Worm (Caenorhabditis elegans) whole organism, L2 larva: ENCODE measurements around the gene W09D10.4.
A peak's percentile ranks its signal among the peaks of the same experiment; 100 is the strongest.

Experiments used
- C34F6.9 ChIP-seq: fragments of 150-350 bp; optimal IDR thresholded peaks from 2 replicates; lab custom pipeline; 2014; ENCODE audit warnings: missing biosample characterization, missing genetic modification characterization
- F13H6.1 ChIP-seq: sonication (generic microtip); optimal IDR thresholded peaks from 2 replicates; lab custom pipeline; 2016; ENCODE audit warnings: missing genetic modification characterization, missing compliant biosample characterization
- R02D3.7 ChIP-seq: fragments of 150-350 bp; optimal IDR thresholded peaks from 2 replicates; lab custom pipeline; 2014; ENCODE audit warnings: missing biosample characterization, missing genetic modification characterization
- Y55F3AM.14 ChIP-seq: fragments of 200-800 bp; sonication (Bioruptor generic); optimal IDR thresholded peaks from 2 replicates; lab custom pipeline; 2018; ENCODE audit warnings: mild to moderate bottlenecking, missing genetic modification characterization, missing compliant biosample characterization
- ZK546.5 ChIP-seq: sonication (generic microtip); optimal IDR thresholded peaks from 2 replicates; lab custom pipeline; 2017; ENCODE audit warnings: missing biosample characterization, missing genetic modification characterization
- alr-1 ChIP-seq: fragments of 150-350 bp; optimal IDR thresholded peaks from 2 replicates; lab custom pipeline; 2014; ENCODE audit warnings: missing biosample characterization, missing genetic modification characterization
- aly-2 ChIP-seq: fragments of 150-350 bp; optimal IDR thresholded peaks from 2 replicates; lab custom pipeline; 2014; ENCODE audit warnings: missing biosample characterization, missing genetic modification characterization
- ama-1 ChIP-seq: fragments of 150-350 bp; optimal IDR thresholded peaks from 2 replicates; lab custom pipeline; 2018; ENCODE audit warnings: inconsistent platforms
- blmp-1 ChIP-seq: sonication (generic microtip); optimal IDR thresholded peaks from 2 replicates; lab custom pipeline; 2017; ENCODE audit warnings: missing genetic modification characterization, mild to moderate bottlenecking, missing compliant biosample characterization, antibody characterized with exemption, moderate library complexity; ENCODE audit not compliant: insufficient read depth
- ceh-16 ChIP-seq: fragments of 150-350 bp; optimal IDR thresholded peaks from 2 replicates; lab custom pipeline; 2014; ENCODE audit warnings: missing biosample characterization, missing genetic modification characterization
- ceh-82 ChIP-seq: fragments of 150-350 bp; optimal IDR thresholded peaks from 2 replicates; lab custom pipeline; 2014; ENCODE audit warnings: missing biosample characterization, missing genetic modification characterization
- crh-2 ChIP-seq: sonication (generic microtip); optimal IDR thresholded peaks from 2 replicates; lab custom pipeline; 2017; ENCODE audit warnings: missing biosample characterization, missing genetic modification characterization
- dmd-4 ChIP-seq: sonication (generic microtip); optimal IDR thresholded peaks from 2 replicates; lab custom pipeline; 2017; ENCODE audit warnings: missing biosample characterization, missing genetic modification characterization
- egl-27 ChIP-seq: sonication (generic microtip); optimal IDR thresholded peaks from 3 replicates; lab custom pipeline; 2017; ENCODE audit warnings: missing biosample characterization, missing genetic modification reagents, missing genetic modification characterization
- elt-1 ChIP-seq: fragments of 150-350 bp; optimal IDR thresholded peaks from 2 replicates; lab custom pipeline; 2014; ENCODE audit warnings: missing biosample characterization, missing genetic modification characterization
- elt-3 ChIP-seq: sonication (generic microtip); optimal IDR thresholded peaks from 2 replicates; lab custom pipeline; 2017; ENCODE audit warnings: missing biosample characterization, missing genetic modification characterization
- fos-1 ChIP-seq: fragments of 150-350 bp; optimal IDR thresholded peaks from 2 replicates; lab custom pipeline; 2014; ENCODE audit warnings: missing biosample characterization, missing genetic modification characterization
- gmeb-1 ChIP-seq: fragments of 150-350 bp; optimal IDR thresholded peaks from 2 replicates; lab custom pipeline; 2014; ENCODE audit warnings: missing biosample characterization, missing genetic modification characterization
- lin-11 ChIP-seq: fragments of 150-350 bp; sonication (generic microtip); optimal IDR thresholded peaks from 2 replicates; lab custom pipeline; 2014; ENCODE audit warnings: missing biosample characterization, missing genetic modification characterization, inconsistent platforms, mixed read lengths
- lin-13 ChIP-seq: fragments of 150-350 bp; optimal IDR thresholded peaks from 2 replicates; lab custom pipeline; 2014; ENCODE audit warnings: missing biosample characterization, missing genetic modification reagents, missing genetic modification characterization
- lin-39 ChIP-seq: fragments of 150-350 bp; optimal IDR thresholded peaks from 2 replicates; lab custom pipeline; 2014; ENCODE audit warnings: missing biosample characterization, missing genetic modification reagents, missing genetic modification characterization
- lsy-2 ChIP-seq, 2 experiments: fragments of 150-350 bp in 1 of 2; sonication (generic microtip) in 1 of 2; optimal IDR thresholded peaks; 2 replicates each; lab custom pipeline; 2014 to 2017; ENCODE audit warnings: missing biosample characterization in 2 of 2, missing genetic modification characterization in 2 of 2
- mab-5 ChIP-seq: fragments of 150-350 bp; optimal IDR thresholded peaks from 2 replicates; lab custom pipeline; 2014; ENCODE audit warnings: missing biosample characterization, missing genetic modification characterization
- mbf-1 ChIP-seq: sonication (generic microtip); optimal IDR thresholded peaks from 2 replicates; lab custom pipeline; 2017; ENCODE audit warnings: missing biosample characterization, missing genetic modification characterization
- mdl-1 ChIP-seq, 2 experiments: fragments of 150-350 bp in 1 of 2; sonication (generic microtip) in 1 of 2; optimal IDR thresholded peaks; 2 replicates each; lab custom pipeline; 2017; ENCODE audit warnings: missing biosample characterization in 2 of 2, missing genetic modification characterization in 2 of 2
- nhr-10 ChIP-seq: sonication (generic microtip); optimal IDR thresholded peaks from 2 replicates; lab custom pipeline; 2017; ENCODE audit warnings: missing biosample characterization, missing genetic modification characterization
- nhr-11 ChIP-seq: fragments of 150-350 bp; optimal IDR thresholded peaks from 2 replicates; lab custom pipeline; 2014; ENCODE audit warnings: missing biosample characterization, missing genetic modification characterization
- nhr-12 ChIP-seq: fragments of 150-350 bp; optimal IDR thresholded peaks from 2 replicates; lab custom pipeline; 2014; ENCODE audit warnings: missing biosample characterization, missing genetic modification characterization
- nhr-129 ChIP-seq: fragments of 150-350 bp; optimal IDR thresholded peaks from 2 replicates; lab custom pipeline; 2014; ENCODE audit warnings: missing biosample characterization, missing genetic modification characterization
- nhr-21 ChIP-seq: fragments of 150-350 bp; optimal IDR thresholded peaks from 2 replicates; lab custom pipeline; 2014; ENCODE audit warnings: missing biosample characterization, missing genetic modification characterization
- nhr-23 ChIP-seq: fragments of 150-350 bp; optimal IDR thresholded peaks from 2 replicates; lab custom pipeline; 2014; ENCODE audit warnings: missing biosample characterization, missing genetic modification reagents, missing genetic modification characterization
- nhr-237 ChIP-seq: fragments of 150-350 bp; optimal IDR thresholded peaks from 2 replicates; lab custom pipeline; 2014; ENCODE audit warnings: missing biosample characterization, missing genetic modification characterization
- nhr-25 ChIP-seq: fragments of 150-350 bp; sonication (generic microtip); optimal IDR thresholded peaks from 3 replicates; lab custom pipeline; 2014; ENCODE audit warnings: missing biosample characterization, missing genetic modification characterization
- nhr-6 ChIP-seq: fragments of 150-350 bp; optimal IDR thresholded peaks from 2 replicates; lab custom pipeline; 2014; ENCODE audit warnings: missing biosample characterization, missing genetic modification characterization
- nhr-77 ChIP-seq: fragments of 150-350 bp; optimal IDR thresholded peaks from 2 replicates; lab custom pipeline; 2014; ENCODE audit warnings: missing biosample characterization, missing genetic modification characterization
- peb-1 ChIP-seq: fragments of 150-350 bp; optimal IDR thresholded peaks from 2 replicates; lab custom pipeline; 2014; ENCODE audit warnings: missing biosample characterization, missing genetic modification characterization
- sem-4 ChIP-seq: fragments of 150-350 bp; optimal IDR thresholded peaks from 2 replicates; lab custom pipeline; 2014; ENCODE audit warnings: missing biosample characterization, missing genetic modification reagents, missing genetic modification characterization
- skn-1 ChIP-seq: sonication (generic microtip); optimal IDR thresholded peaks from 2 replicates; lab custom pipeline; 2017; ENCODE audit warnings: missing biosample characterization, missing genetic modification characterization
- sma-3 ChIP-seq: sonication (generic microtip); optimal IDR thresholded peaks from 2 replicates; lab custom pipeline; 2016; ENCODE audit warnings: missing genetic modification reagents, missing genetic modification characterization, missing compliant biosample characterization
- sma-9 ChIP-seq, 2 experiments: fragments of 150-350 bp in 1 of 2; sonication (generic microtip) in 1 of 2; optimal IDR thresholded peaks; 2 replicates each; lab custom pipeline; 2014 to 2016; ENCODE audit warnings: missing genetic modification characterization in 2 of 2, mild to moderate bottlenecking in 1 of 2, missing biosample characterization in 1 of 2, missing compliant biosample characterization in 1 of 2, missing genetic modification reagents in 1 of 2, moderate library complexity in 1 of 2
- snpc-4 ChIP-seq: fragments of 150-350 bp; optimal IDR thresholded peaks from 2 replicates; lab custom pipeline; 2014; ENCODE audit warnings: missing biosample characterization, missing genetic modification characterization
- unc-39 ChIP-seq: fragments of 150-350 bp; optimal IDR thresholded peaks from 2 replicates; lab custom pipeline; 2014; ENCODE audit warnings: missing biosample characterization, missing genetic modification characterization
- unc-55 ChIP-seq: fragments of 150-350 bp; sonication (generic microtip); optimal IDR thresholded peaks from 3 replicates; lab custom pipeline; 2014; ENCODE audit warnings: missing biosample characterization, missing genetic modification reagents, missing genetic modification characterization
- unc-62 ChIP-seq: fragments of 150-350 bp; optimal IDR thresholded peaks from 2 replicates; lab custom pipeline; 2014; ENCODE audit warnings: missing biosample characterization, missing genetic modification reagents, missing genetic modification characterization
- zag-1 ChIP-seq: fragments of 150-350 bp; optimal IDR thresholded peaks from 2 replicates; lab custom pipeline; 2014; ENCODE audit warnings: missing biosample characterization, missing genetic modification characterization
- ztf-1 ChIP-seq: fragments of 200-800 bp; sonication (Bioruptor generic); conservative IDR thresholded peaks from 2 replicates; pipeline ENCODE4 v1.3.6; 2022; ENCODE audit warnings: missing genetic modification characterization, missing compliant biosample characterization
- ztf-11 ChIP-seq: sonication (generic microtip); optimal IDR thresholded peaks from 2 replicates; lab custom pipeline; 2017; ENCODE audit warnings: missing biosample characterization, missing genetic modification characterization
- ztf-4 ChIP-seq: fragments of 150-350 bp; optimal IDR thresholded peaks from 2 replicates; lab custom pipeline; 2014; ENCODE audit warnings: missing biosample characterization, missing genetic modification characterization

The W09D10.4 gene

ce11 chrIII:10747620-10748479, 31.9 kb upstream of the W09D10.4 start, which contains the start of the genes ran-1 and dkc-1:
ran-1 (minus strand) TSS chrIII:10747728.
dkc-1 (plus strand) TSS chrIII:10748429.
- TF ChIP-seq elt-3 (no peak), ZK546.5 (tag; lab: Kevin White, UChicago) (no peak), fos-1 (tag; lab: Kevin White, UChicago) (peak; percentile 58), snpc-4 (tag; lab: Kevin White, UChicago) (no peak), F13H6.1 (peak; percentile 43), nhr-12 (no peak), mdl-1 (tag; optimal IDR thresholded peaks at IDR 0.05; lab: Kevin White, UChicago) (peak in 1 of 2 experiments; percentile 20), ama-1 (lab: Kevin White, UChicago) (no peak), C34F6.9 (tag; lab: Kevin White, UChicago) (peak; percentile 90), nhr-25 (tag; lab: Kevin White, UChicago) (peak; percentile 77), skn-1 (tag; lab: Kevin White, UChicago) (no peak), egl-27 (no peak), mab-5 (tag; lab: Kevin White, UChicago) (peak; percentile 7), lin-39 (no peak), blmp-1 (tag; lab: Kevin White, UChicago) (peak; percentile 35), sma-3 (GFP tag; lab: Kevin White, UChicago) (peak; percentile 10), lin-13 (peak; percentile 75), nhr-10 (tag; lab: Kevin White, UChicago) (no peak), nhr-237 (tag; lab: Kevin White, UChicago) (no peak), unc-55 (peak; percentile 90), ceh-16 (tag; lab: Kevin White, UChicago) (peak; percentile 5), unc-39 (no peak), nhr-77 (tag; lab: Kevin White, UChicago) (no peak), ztf-1 (GFP tag; lab: Robert Waterston, UW) (no peak), nhr-11 (tag; lab: Kevin White, UChicago) (no peak), alr-1 (tag; lab: Kevin White, UChicago) (no peak), dmd-4 (tag; lab: Kevin White, UChicago) (no peak), sma-9 (GFP tag; optimal IDR thresholded peaks at IDR 0.05; lab: Kevin White, UChicago) (no peak), sma-9 (tag; optimal IDR thresholded peaks at IDR 0.05; lab: Kevin White, UChicago) (no peak), gmeb-1 (tag; lab: Kevin White, UChicago) (peak; percentile 67), zag-1 (tag; lab: Kevin White, UChicago) (no peak), unc-62 (GFP tag; lab: Kevin White, UChicago) (no peak), Y55F3AM.14 (GFP tag; lab: Kevin White, UChicago) (no peak), mbf-1 (tag; lab: Kevin White, UChicago) (no peak), nhr-23 (tag; lab: Kevin White, UChicago) (no peak), nhr-21 (tag; lab: Kevin White, UChicago) (peak; percentile 48), lin-11 (peak; percentile 44), R02D3.7 (no peak), ztf-4 (no peak), peb-1 (tag; lab: Kevin White, UChicago) (no peak), nhr-129 (peak; percentile 79), crh-2 (tag; lab: Kevin White, UChicago) (peak; percentile 78), ztf-11 (tag; lab: Kevin White, UChicago) (no peak), lsy-2 (tag; optimal IDR thresholded peaks at IDR 0.05; lab: Kevin White, UChicago) (peak; percentile 50 to 86), ceh-82 (tag; lab: Kevin White, UChicago) (no peak), elt-1 (no peak), sem-4 (tag; lab: Kevin White, UChicago) (peak; percentile 29), nhr-6 (tag; lab: Kevin White, UChicago) (no peak), aly-2 (no peak)
